Comparison of ENCODE assay signal across 2 fruit fly cellular contexts in genomic region chrX:3403411-3403810, dm6.
TF ChIP-seq lines count a peak whose summit lies in the region.

No protein-coding gene starts in this region.

TF ChIP-seq in whole organism, embryonic, 481 proteins besides CTCF, POLR2A, EP300 and RAD21 (continued from another document and continues in another):
- peak; percentile 55; the same call in 1 of the 2 replicates for TF ChIP-seq sob (GFP tag; IDR thresholded peaks at IDR 0.05; lab: Robert Waterston, UW)
- no peak for TF ChIP-seq gcm2 (GFP tag; optimal IDR thresholded peaks at IDR 0.05; lab: Kevin White, UChicago)
- 0 out of 2 replicates have a peak, but pooled peaks have one; percentile 7 for TF ChIP-seq E2f1 (GFP tag; IDR thresholded peaks at IDR 0.05; lab: Robert Waterston, UW)
- peak; percentile 46; the same call in 2 of the 3 replicates for TF ChIP-seq zfh1 (GFP tag; IDR thresholded peaks at IDR 0.05; lab: Robert Waterston, UW)
- TF ChIP-seq CG2120 (GFP tag; optimal IDR thresholded peaks at IDR 0.05; lab: Kevin White, UChicago) = peak; percentile 57
- 0 out of 2 replicates have a peak, but pooled peaks have one; percentile 23 for TF ChIP-seq ara (GFP tag; IDR thresholded peaks at IDR 0.05; lab: Robert Waterston, UW)
- no peak for TF ChIP-seq CG15073 (GFP tag; optimal IDR thresholded peaks at IDR 0.05; lab: Kevin White, UChicago)
- TF ChIP-seq tll (GFP tag; optimal IDR thresholded peaks at IDR 0.05; lab: Kevin White, UChicago) = no peak
- no peak for TF ChIP-seq CG5245 (GFP tag; optimal IDR thresholded peaks at IDR 0.05; lab: Kevin White, UChicago)
- TF ChIP-seq CG8944 (GFP tag; optimal IDR thresholded peaks at IDR 0.05; lab: Kevin White, UChicago) = peak; percentile 3
- TF ChIP-seq Ada2b (GFP tag; IDR thresholded peaks at IDR 0.05; lab: Robert Waterston, UW) = 0 out of 2 replicates have a peak, but pooled peaks have one; percentile 22
- peak; percentile 36 for TF ChIP-seq unpg (GFP tag; optimal IDR thresholded peaks at IDR 0.05; lab: Kevin White, UChicago)
- TF ChIP-seq Sox102F (GFP tag; optimal IDR thresholded peaks at IDR 0.05; lab: Kevin White, UChicago) = peak; percentile 57
- no peak for TF ChIP-seq CG14965 (GFP tag; optimal IDR thresholded peaks at IDR 0.05; lab: Kevin White, UChicago; ENCODE audit: borderline replicate concordance)
- no peak for TF ChIP-seq ATbp (GFP tag; optimal IDR thresholded peaks at IDR 0.05; lab: Kevin White, UChicago)
- peak in 1 of 2 experiments; percentile 23 for TF ChIP-seq dpn (GFP tag; optimal IDR thresholded peaks at IDR 0.05; lab: Kevin White, UChicago)
- TF ChIP-seq lmd (GFP tag; IDR thresholded peaks at IDR 0.05; lab: Robert Waterston, UW) = peak; percentile 36; the same call in 1 of the 2 replicates
- 0 out of 3 replicates have a peak, but pooled peaks have one; percentile 32 for TF ChIP-seq HLH4C (GFP tag; IDR thresholded peaks at IDR 0.05; lab: Robert Waterston, UW; ENCODE audit: partially characterized antibody)
- peak; percentile 26 for TF ChIP-seq CG7839 (tag; optimal IDR thresholded peaks at IDR 0.05; lab: Kevin White, UChicago)
- peak; percentile 16 for TF ChIP-seq ind (GFP tag; optimal IDR thresholded peaks at IDR 0.05; lab: Kevin White, UChicago)
- peak; percentile 8 for TF ChIP-seq Side (GFP tag; optimal IDR thresholded peaks at IDR 0.05; lab: Kevin White, UChicago)
- TF ChIP-seq CG30020 (tag; optimal IDR thresholded peaks at IDR 0.05; lab: Kevin White, UChicago) = no peak
- 0 out of 2 replicates have a peak, but pooled peaks have one; percentile 14 for TF ChIP-seq al (GFP tag; IDR thresholded peaks at IDR 0.05; lab: Robert Waterston, UW)
- peak; percentile 17 for TF ChIP-seq Xbp1 (GFP tag; optimal IDR thresholded peaks at IDR 0.05; lab: Kevin White, UChicago)
- TF ChIP-seq prd (optimal IDR thresholded peaks at IDR 0.05; lab: Kevin White, UChicago) = no peak
- TF ChIP-seq prd (GFP tag; IDR thresholded peaks at IDR 0.05; lab: Robert Waterston, UW) = peak; percentile 59; the same call in 2 of the 3 replicates
- peak; percentile 63; the same call in 1 of the 2 replicates for TF ChIP-seq Rfx (GFP tag; IDR thresholded peaks at IDR 0.05; lab: Robert Waterston, UW)
- TF ChIP-seq phol (tag; optimal IDR thresholded peaks at IDR 0.05; lab: Kevin White, UChicago) = peak; percentile 19
- peak; percentile 52 for TF ChIP-seq lab (GFP tag; optimal IDR thresholded peaks at IDR 0.05; lab: Kevin White, UChicago)
- TF ChIP-seq Rx (GFP tag; IDR thresholded peaks at IDR 0.05; lab: Robert Waterston, UW) = 0 out of 2 replicates have a peak, but pooled peaks have one; percentile 11
- peak; percentile 87 for TF ChIP-seq Med (GFP tag; lab: Kevin White, UChicago)
- TF ChIP-seq h (optimal IDR thresholded peaks at IDR 0.05; lab: Kevin White, UChicago) = no peak
- peak; percentile 42 for TF ChIP-seq CG10209 (GFP tag; optimal IDR thresholded peaks at IDR 0.05; lab: Kevin White, UChicago)
- TF ChIP-seq bsh (GFP tag; optimal IDR thresholded peaks at IDR 0.05; lab: Kevin White, UChicago) = peak in 1 of 2 experiments; percentile 34
- peak; percentile 47 for TF ChIP-seq CG1603 (tag; optimal IDR thresholded peaks at IDR 0.05; lab: Kevin White, UChicago)
- TF ChIP-seq hkb (optimal IDR thresholded peaks at IDR 0.05; lab: Kevin White, UChicago) = no peak
- 0 out of 2 replicates have a peak, but pooled peaks have one; percentile 30 for TF ChIP-seq hkb (GFP tag; IDR thresholded peaks at IDR 0.05; lab: Robert Waterston, UW)
- peak; percentile 76 for TF ChIP-seq sens (GFP tag; lab: Kevin White, UChicago)
- TF ChIP-seq Hmr (GFP tag; optimal IDR thresholded peaks at IDR 0.05; lab: Kevin White, UChicago) = peak; percentile 31
- TF ChIP-seq CG31365 (tag; optimal IDR thresholded peaks at IDR 0.05; lab: Kevin White, UChicago) = no peak
- no peak for TF ChIP-seq CG11560 (tag; IDR thresholded peaks at IDR 0.05; lab: Robert Waterston, UW)
- TF ChIP-seq E2f2 (GFP tag; IDR thresholded peaks at IDR 0.05; lab: Robert Waterston, UW) = no peak
- 0 out of 2 replicates have a peak, but pooled peaks have one; percentile 4 for TF ChIP-seq CG14667 (GFP tag; IDR thresholded peaks at IDR 0.05; lab: Robert Waterston, UW)
- TF ChIP-seq Sry-β (GFP tag; optimal IDR thresholded peaks at IDR 0.05; lab: Kevin White, UChicago) = no peak
- 0 out of 2 replicates have a peak, but pooled peaks have one; percentile 30 for TF ChIP-seq stc (GFP tag; IDR thresholded peaks at IDR 0.05; lab: Robert Waterston, UW)
- TF ChIP-seq CG12071 (GFP tag; optimal IDR thresholded peaks at IDR 0.05; lab: Kevin White, UChicago) = peak; percentile 23
- TF ChIP-seq B-H1 (GFP tag; IDR thresholded peaks at IDR 0.05; lab: Robert Waterston, UW) = peak; percentile 18; the same call in 1 of the 3 replicates
- 0 out of 2 replicates have a peak, but pooled peaks have one; percentile 23 for TF ChIP-seq H2.0 (GFP tag; IDR thresholded peaks at IDR 0.05; lab: Robert Waterston, UW)
- TF ChIP-seq CG11093 (GFP tag; IDR thresholded peaks at IDR 0.05; lab: Robert Waterston, UW) = no peak
- TF ChIP-seq Hr51 (GFP tag; optimal IDR thresholded peaks at IDR 0.05; lab: Kevin White, UChicago) = peak in 1 of 2 experiments; percentile 44
- no peak for TF ChIP-seq Lim3 (GFP tag; IDR thresholded peaks at IDR 0.05; lab: Robert Waterston, UW)
- peak; percentile 44 for TF ChIP-seq bab2 (GFP tag; optimal IDR thresholded peaks at IDR 0.05; lab: Kevin White, UChicago)
- peak; percentile 17 for TF ChIP-seq Usf (GFP tag; optimal IDR thresholded peaks at IDR 0.05; lab: Kevin White, UChicago)
- no peak for TF ChIP-seq pb (GFP tag; optimal IDR thresholded peaks at IDR 0.05; lab: Kevin White, UChicago)
- peak; percentile 40 for TF ChIP-seq CG2712 (tag; optimal IDR thresholded peaks at IDR 0.05; lab: Kevin White, UChicago)
- no peak for TF ChIP-seq CG1233 (GFP tag; optimal IDR thresholded peaks at IDR 0.05; lab: Kevin White, UChicago)
- no peak for TF ChIP-seq repo (GFP tag; optimal IDR thresholded peaks at IDR 0.05; lab: Kevin White, UChicago)
- no peak for TF ChIP-seq cato (GFP tag; optimal IDR thresholded peaks at IDR 0.05; lab: Kevin White, UChicago; ENCODE audit: borderline replicate concordance)
- 0 out of 2 replicates have a peak, but pooled peaks have one; percentile 28 for TF ChIP-seq gsb (GFP tag; IDR thresholded peaks at IDR 0.05; lab: Robert Waterston, UW)
- peak; percentile 9 for TF ChIP-seq Oli (tag; optimal IDR thresholded peaks at IDR 0.05; lab: Kevin White, UChicago)
- peak; percentile 44 for TF ChIP-seq CG30403 (GFP tag; optimal IDR thresholded peaks at IDR 0.05; lab: Kevin White, UChicago)
- peak; percentile 2 for TF ChIP-seq CG10267 (tag; optimal IDR thresholded peaks at IDR 0.05; lab: Kevin White, UChicago)

TF ChIP-seq in whole organism, prepupa, 60 proteins besides CTCF, POLR2A, EP300 and RAD21 (continued from another document):
- TF ChIP-seq CG31627 (GFP tag; optimal IDR thresholded peaks at IDR 0.05; lab: Kevin White, UChicago) = peak; percentile 30
- TF ChIP-seq fd85E (GFP tag; optimal IDR thresholded peaks at IDR 0.05; lab: Kevin White, UChicago) = no peak
